Fruit fly (Drosophila melanogaster) whole organism, embryonic: Measurements from ENCODE around the gene CG17612.
A peak's percentile ranks its signal among the peaks of the same experiment; 100 is the strongest.

ENCODE experiments used
- CG11504 ChIP-seq: fragments of 200-800 bp; sonication (Bioruptor generic); optimal IDR thresholded peaks from 3 replicates; lab custom pipeline; 2019; ENCODE audit warnings: missing biosample characterization, mild to moderate bottlenecking, missing genetic modification characterization, moderate library complexity
- CG12104 ChIP-seq: fragments of 200-800 bp; sonication (Bioruptor generic); optimal IDR thresholded peaks from 3 replicates; lab custom pipeline; 2016; ENCODE audit warnings: missing biosample characterization, missing genetic modification characterization
- CG12942 ChIP-seq: fragments of 200-800 bp; sonication (Bioruptor generic); optimal IDR thresholded peaks from 3 replicates; lab custom pipeline; 2016; ENCODE audit warnings: missing biosample characterization, missing genetic modification characterization
- CG15073 ChIP-seq: fragments of 200-800 bp; sonication (Bioruptor generic); optimal IDR thresholded peaks from 2 replicates; lab custom pipeline; 2016; ENCODE audit warnings: missing biosample characterization, missing genetic modification characterization
- CG1529 ChIP-seq: fragments of 200-800 bp; sonication (Bioruptor generic); optimal IDR thresholded peaks from 3 replicates; lab custom pipeline; 2018; ENCODE audit warnings: missing biosample characterization, missing genetic modification characterization
- CG15479 ChIP-seq: fragments of 200-800 bp; sonication (Bioruptor generic); optimal IDR thresholded peaks from 3 replicates; lab custom pipeline; 2019; ENCODE audit warnings: missing biosample characterization, mild to moderate bottlenecking, missing genetic modification characterization, moderate library complexity
- CG17186 ChIP-seq: fragments of 200-800 bp; sonication (Bioruptor generic); optimal IDR thresholded peaks from 3 replicates; lab custom pipeline; 2017; ENCODE audit warnings: missing biosample characterization, missing genetic modification reagents, missing genetic modification characterization
- CG17612 ChIP-seq: fragments of 200-800 bp; sonication (Bioruptor generic); IDR thresholded peaks from 2 replicates; pipeline ENCODE4 v1.3.6; 2022; ENCODE audit warnings: missing biosample characterization, missing genetic modification characterization
- CG17802 ChIP-seq: fragments of 200-800 bp; sonication (Bioruptor generic); optimal IDR thresholded peaks from 2 replicates; lab custom pipeline; 2018; ENCODE audit warnings: missing biosample characterization, mild to moderate bottlenecking, missing genetic modification characterization, moderate library complexity
- CG18262 ChIP-seq: fragments of 200-800 bp; optimal IDR thresholded peaks from 3 replicates; lab custom pipeline; 2019; ENCODE audit warnings: missing biosample characterization, mild to moderate bottlenecking, missing genetic modification characterization, moderate library complexity
- CG18764 ChIP-seq: fragments of 200-800 bp; sonication (Bioruptor generic); optimal IDR thresholded peaks from 3 replicates; lab custom pipeline; 2016; ENCODE audit warnings: missing biosample characterization, missing genetic modification characterization
- CG31388 ChIP-seq: fragments of 200-800 bp; sonication (Bioruptor generic); optimal IDR thresholded peaks from 2 replicates; lab custom pipeline; 2016; ENCODE audit warnings: missing biosample characterization, missing genetic modification characterization
- CG3163 ChIP-seq: fragments of 200-800 bp; sonication (Bioruptor generic); optimal IDR thresholded peaks from 3 replicates; lab custom pipeline; 2016; ENCODE audit warnings: missing biosample characterization, missing genetic modification characterization
- CG43689 ChIP-seq: fragments of 200-800 bp; sonication (Bioruptor generic); IDR thresholded peaks from 2 replicates; pipeline ENCODE4 v1.3.6; 2022; ENCODE audit warnings: missing biosample characterization, missing genetic modification characterization
- CG4617 ChIP-seq: fragments of 200-800 bp; sonication (Bioruptor generic); optimal IDR thresholded peaks from 3 replicates; lab custom pipeline; 2016; ENCODE audit warnings: missing biosample characterization, missing genetic modification characterization, borderline replicate concordance
- CG4820 ChIP-seq: fragments of 200-800 bp; sonication (Bioruptor generic); optimal IDR thresholded peaks from 3 replicates; lab custom pipeline; 2016; ENCODE audit warnings: missing biosample characterization, missing genetic modification characterization
- CG6272 ChIP-seq: fragments of 200-800 bp; sonication (Bioruptor generic); IDR thresholded peaks from 2 replicates; pipeline ENCODE4 v1.3.6; 2022; ENCODE audit warnings: missing biosample characterization, missing genetic modification characterization
- CG7745 ChIP-seq: fragments of 200-800 bp; sonication (Bioruptor generic); optimal IDR thresholded peaks from 2 replicates; lab custom pipeline; 2018; ENCODE audit warnings: missing biosample characterization, mild to moderate bottlenecking, missing genetic modification characterization, moderate library complexity
- CG7786 ChIP-seq: fragments of 200-800 bp; sonication (Bioruptor generic); optimal IDR thresholded peaks from 2 replicates; lab custom pipeline; 2016; ENCODE audit warnings: missing biosample characterization, missing genetic modification characterization
- CG7928 ChIP-seq: fragments of 200-800 bp; sonication (Bioruptor generic); optimal IDR thresholded peaks from 2 replicates; lab custom pipeline; 2017; ENCODE audit warnings: missing biosample characterization, mild to moderate bottlenecking, missing genetic modification characterization
- D19A ChIP-seq: fragments of 200-800 bp; optimal IDR thresholded peaks from 3 replicates; lab custom pipeline; 2019; ENCODE audit warnings: missing biosample characterization, mild to moderate bottlenecking, missing genetic modification characterization, moderate library complexity
- Doc2 ChIP-seq: fragments of 200-800 bp; sonication (Bioruptor generic); IDR thresholded peaks from 2 replicates; pipeline ENCODE4 v1.3.6; 2022; ENCODE audit warnings: missing biosample characterization, missing genetic modification characterization
- E2f1 ChIP-seq: fragments of 200-800 bp; sonication (Bioruptor generic); IDR thresholded peaks from 2 replicates; pipeline ENCODE4 v1.3.6; 2022; ENCODE audit warnings: missing biosample characterization, missing genetic modification characterization
- Eip74EF ChIP-seq, 2 experiments: fragments of 200-800 bp in 1 of 2; fragments of >200 bp in 1 of 2; sonication (Bioruptor generic) in 1 of 2; optimal IDR thresholded peaks; 2 replicates each; lab custom pipeline; 2017 to 2019; ENCODE audit warnings: missing biosample characterization in 2 of 2, missing genetic modification characterization in 2 of 2, mild to moderate bottlenecking in 1 of 2, moderate library complexity in 1 of 2
- Ets65A ChIP-seq: fragments of 200-800 bp; sonication (Bioruptor generic); peaks from one replicate; lab custom pipeline; 2016; ENCODE audit warnings: missing biosample characterization, missing genetic modification characterization
- Fer2 ChIP-seq: fragments of 200-800 bp; sonication (Bioruptor generic); optimal IDR thresholded peaks from 2 replicates; lab custom pipeline; 2018; ENCODE audit warnings: missing biosample characterization, mild to moderate bottlenecking, missing genetic modification characterization, moderate library complexity
- Oaz ChIP-seq: fragments of 200-800 bp; sonication (Bioruptor generic); IDR thresholded peaks from 2 replicates; pipeline ENCODE4 v1.3.6; 2022; ENCODE audit warnings: missing biosample characterization, missing genetic modification characterization
- PHDP ChIP-seq: fragments of 200-800 bp; sonication (Bioruptor generic); optimal IDR thresholded peaks from 3 replicates; lab custom pipeline; 2018; ENCODE audit warnings: missing biosample characterization, mild to moderate bottlenecking, missing genetic modification characterization, moderate library complexity
- Stat92E ChIP-seq, 3 experiments: fragments of >200 bp in 2 of 3; fragments of 200-800 bp in 1 of 3; sonication (Bioruptor generic) in 1 of 3; optimal IDR thresholded peaks; 2 replicates each; lab custom pipeline; 2017 to 2019; ENCODE audit warnings: missing biosample characterization in 3 of 3, missing genetic modification characterization in 3 of 3, mild to moderate bottlenecking in 1 of 3, moderate library complexity in 1 of 3
- Tbp ChIP-seq: fragments of >200 bp; optimal IDR thresholded peaks from 2 replicates; lab custom pipeline; 2018; ENCODE audit warnings: missing biosample characterization, missing genetic modification characterization
- abd-A ChIP-seq: fragments of 200-800 bp; sonication (Bioruptor generic); optimal IDR thresholded peaks from 3 replicates; lab custom pipeline; 2019; ENCODE audit warnings: missing biosample characterization, mild to moderate bottlenecking, missing genetic modification characterization, moderate library complexity
- bcd ChIP-seq: fragments of 200-800 bp; sonication (Bioruptor generic); optimal IDR thresholded peaks from 2 replicates; lab custom pipeline; 2017; ENCODE audit warnings: missing biosample characterization, mild to moderate bottlenecking, missing genetic modification characterization
- bowl ChIP-seq: fragments of 200-800 bp; sonication (Bioruptor generic); IDR thresholded peaks from 2 replicates; pipeline ENCODE4 v1.3.6; 2022; ENCODE audit warnings: missing biosample characterization, missing genetic modification characterization
- caup ChIP-seq: fragments of 200-800 bp; sonication (Bioruptor generic); optimal IDR thresholded peaks from 3 replicates; lab custom pipeline; 2017; ENCODE audit warnings: missing biosample characterization, mild to moderate bottlenecking, missing genetic modification characterization, moderate library complexity; ENCODE audit not compliant: severe bottlenecking
- dati ChIP-seq: fragments of 200-800 bp; sonication (Bioruptor generic); IDR thresholded peaks from 2 replicates; pipeline ENCODE4 v1.3.6; 2022; ENCODE audit warnings: missing biosample characterization, missing genetic modification characterization
- dmrt99B ChIP-seq: fragments of 200-800 bp; sonication (Bioruptor generic); optimal IDR thresholded peaks from 2 replicates; lab custom pipeline; 2018; ENCODE audit warnings: missing biosample characterization, mild to moderate bottlenecking, missing genetic modification characterization, moderate library complexity
- dysf ChIP-seq: fragments of 200-800 bp; sonication (Bioruptor generic); IDR thresholded peaks from 3 replicates; pipeline ENCODE4 v1.3.6; 2022; ENCODE audit warnings: missing biosample characterization, missing genetic modification characterization
- gce ChIP-seq: fragments of 200-800 bp; sonication (Bioruptor generic); IDR thresholded peaks from 3 replicates; pipeline ENCODE4 v1.3.6; 2022; ENCODE audit warnings: missing biosample characterization, missing genetic modification characterization
- gem ChIP-seq: fragments of 200-800 bp; sonication (Bioruptor generic); optimal IDR thresholded peaks from 2 replicates; lab custom pipeline; 2019; ENCODE audit warnings: missing biosample characterization, mild to moderate bottlenecking, missing genetic modification characterization, moderate library complexity
- grn ChIP-seq: fragments of 200-800 bp; sonication (Bioruptor generic); optimal IDR thresholded peaks from 3 replicates; lab custom pipeline; 2017; ENCODE audit warnings: missing biosample characterization, missing genetic modification characterization
- hbn ChIP-seq: fragments of 200-800 bp; sonication (Bioruptor generic); IDR thresholded peaks from 2 replicates; pipeline ENCODE4 v1.3.6; 2022; ENCODE audit warnings: missing biosample characterization, missing genetic modification characterization; ENCODE audit not compliant: partially characterized antibody
- maf-S ChIP-seq: fragments of 200-800 bp; sonication (Bioruptor generic); optimal IDR thresholded peaks from 2 replicates; lab custom pipeline; 2016; ENCODE audit warnings: missing biosample characterization, missing genetic modification characterization
- mld ChIP-seq: fragments of 200-800 bp; sonication (Bioruptor generic); IDR thresholded peaks from 3 replicates; pipeline ENCODE4 v1.3.6; 2022; ENCODE audit warnings: missing biosample characterization, missing genetic modification characterization; ENCODE audit not compliant: partially characterized antibody
- nom ChIP-seq: fragments of 200-800 bp; sonication (Bioruptor generic); optimal IDR thresholded peaks from 2 replicates; lab custom pipeline; 2017; ENCODE audit warnings: missing biosample characterization, missing genetic modification characterization, mild to moderate bottlenecking, moderate library complexity, missing genetic modification reagents
- pfk ChIP-seq: fragments of 200-800 bp; sonication (Bioruptor generic); optimal IDR thresholded peaks from 2 replicates; lab custom pipeline; 2018; ENCODE audit warnings: missing biosample characterization, mild to moderate bottlenecking, missing genetic modification characterization, moderate library complexity
- phol ChIP-seq: fragments of 200-800 bp; sonication (Bioruptor generic); optimal IDR thresholded peaks from 3 replicates; lab custom pipeline; 2018; ENCODE audit warnings: missing biosample characterization, mild to moderate bottlenecking, missing genetic modification characterization, moderate library complexity
- pnt ChIP-seq: fragments of 200-800 bp; sonication (Bioruptor generic); optimal IDR thresholded peaks from 3 replicates; lab custom pipeline; 2016; ENCODE audit warnings: missing biosample characterization, missing genetic modification characterization
- pros ChIP-seq: fragments of 200-800 bp; sonication (Bioruptor generic); optimal IDR thresholded peaks from 3 replicates; lab custom pipeline; 2019; ENCODE audit warnings: missing biosample characterization, mild to moderate bottlenecking, missing genetic modification characterization, moderate library complexity
- slou ChIP-seq: fragments of 200-800 bp; sonication (Bioruptor generic); optimal IDR thresholded peaks from 3 replicates; lab custom pipeline; 2016; ENCODE audit warnings: missing biosample characterization, missing genetic modification characterization
- tin ChIP-seq: fragments of 200-800 bp; sonication (Bioruptor generic); optimal IDR thresholded peaks from 3 replicates; lab custom pipeline; 2016; ENCODE audit warnings: missing biosample characterization, missing genetic modification characterization

The CG17612 gene

dm6 chr2L:4349677-4350076 lies 32.9 kb downstream of the CG17612 start:
- TF ChIP-seq CG12942 (GFP tag; lab: Kevin White, UChicago) (no peak), CG18764 (GFP tag; lab: Kevin White, UChicago) (no peak), Tbp (GFP tag; lab: Kevin White, UChicago) (no peak), grn (GFP tag; lab: Kevin White, UChicago) (peak; percentile 10), pros (GFP tag; lab: Kevin White, UChicago) (peak; percentile 86), Stat92E (GFP tag; optimal IDR thresholded peaks at IDR 0.05; lab: Kevin White, UChicago) (peak in 1 of 3 experiments; percentile 55)

DNA sequence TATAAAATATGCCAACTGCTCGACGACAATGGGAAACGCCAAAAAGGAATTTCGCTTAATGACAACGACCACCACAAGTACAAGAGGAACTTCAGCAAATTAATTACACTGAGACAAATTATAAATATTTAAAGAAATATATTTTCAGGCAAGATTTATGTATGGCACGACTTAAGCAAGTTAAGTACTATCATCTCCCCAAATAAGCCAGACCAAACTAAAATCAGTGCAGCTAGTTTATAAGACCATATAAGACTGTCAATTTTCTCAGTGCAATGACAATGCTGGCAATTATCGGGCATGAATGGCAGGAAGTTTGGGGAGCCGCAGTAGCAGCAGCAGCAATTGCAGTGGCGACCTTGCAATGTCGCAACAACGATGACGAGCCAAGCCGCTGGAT lies 34.0 kb downstream of the CG17612 start:
- TF ChIP-seq E2f1 (GFP tag; lab: Robert Waterston, UW) (no peak), dysf (GFP tag; lab: Robert Waterston, UW) (no peak), nom (GFP tag; lab: Kevin White, UChicago) (peak; percentile 47), CG6272 (no peak), Ets65A (GFP tag; lab: Kevin White, UChicago) (peak; percentile 82), tin (GFP tag; lab: Kevin White, UChicago) (no peak), CG7745 (tag; lab: Kevin White, UChicago) (no peak), CG43689 (GFP tag; lab: Robert Waterston, UW) (no peak), CG18262 (tag; lab: Kevin White, UChicago) (peak; percentile 11), CG12104 (GFP tag; lab: Kevin White, UChicago) (no peak), bcd (GFP tag; lab: Kevin White, UChicago) (no peak), CG17186 (GFP tag; lab: Kevin White, UChicago) (no peak), gce (GFP tag; lab: Robert Waterston, UW) (no peak), dmrt99B (no peak), caup (GFP tag; lab: Kevin White, UChicago) (no peak), gem (peak; percentile 27), CG17802 (tag; lab: Kevin White, UChicago) (no peak), slou (no peak), CG7786 (GFP tag; lab: Kevin White, UChicago) (no peak), CG3163 (GFP tag; lab: Kevin White, UChicago) (no peak), phol (tag; lab: Kevin White, UChicago) (peak; percentile 41), D19A (no peak), CG1529 (GFP tag; lab: Kevin White, UChicago) (no peak), CG17612 (GFP tag; lab: Robert Waterston, UW) (no peak), Eip74EF (GFP tag; optimal IDR thresholded peaks at IDR 0.05; lab: Kevin White, UChicago) (no peak), dati (GFP tag; lab: Robert Waterston, UW) (no peak), CG4617 (no peak), pnt (GFP tag; lab: Kevin White, UChicago) (no peak), pfk (GFP tag; lab: Kevin White, UChicago) (no peak), CG4820 (peak; percentile 4), bowl (GFP tag; lab: Robert Waterston, UW) (no peak), maf-S (GFP tag; lab: Kevin White, UChicago) (no peak), hbn (GFP tag; lab: Robert Waterston, UW) (no peak), Doc2 (GFP tag; lab: Robert Waterston, UW) (no peak), CG15479 (no peak), abd-A (no peak), Oaz (no peak), mld (GFP tag; lab: Robert Waterston, UW) (no peak), CG7928 (GFP tag; lab: Kevin White, UChicago) (no peak), CG15073 (GFP tag; lab: Kevin White, UChicago) (no peak), CG11504 (tag; lab: Kevin White, UChicago) (no peak), Fer2 (no peak), PHDP (tag; lab: Kevin White, UChicago) (no peak), CG31388 (GFP tag; lab: Kevin White, UChicago) (no peak)
